Fruit fly (Drosophila melanogaster) whole organism, prepupa: Measurements from ENCODE around the gene bnk.

Experiments used
- Blimp-1 ChIP-seq: fragments of 200-800 bp; sonication (Bioruptor generic); optimal IDR thresholded peaks from 3 replicates; lab custom pipeline; 2017; ENCODE audit warnings: missing biosample characterization, missing genetic modification characterization, mild to moderate bottlenecking, moderate library complexity, missing genetic modification reagents
- CG10631 ChIP-seq: fragments of 200-800 bp; sonication (Bioruptor generic); optimal IDR thresholded peaks from 2 replicates; lab custom pipeline; 2016; ENCODE audit warnings: missing biosample characterization, missing genetic modification characterization
- CG16779 ChIP-seq: fragments of 200-800 bp; sonication (Bioruptor generic); optimal IDR thresholded peaks from 3 replicates; lab custom pipeline; 2017; ENCODE audit warnings: missing biosample characterization, mild to moderate bottlenecking, missing genetic modification characterization
- CG34406 ChIP-seq: fragments of 200-800 bp; sonication (Bioruptor generic); optimal IDR thresholded peaks from 3 replicates; lab custom pipeline; 2016; ENCODE audit warnings: missing biosample characterization, missing genetic modification characterization
- CG6854 ChIP-seq: fragments of 200-800 bp; sonication (Bioruptor generic); optimal IDR thresholded peaks from 2 replicates; lab custom pipeline; 2017; ENCODE audit warnings: missing biosample characterization, mild to moderate bottlenecking, missing genetic modification characterization
- Gug ChIP-seq: fragments of 200-800 bp; sonication (Bioruptor generic); IDR thresholded peaks from 2 replicates; pipeline ENCODE4 v1.3.6; 2022; ENCODE audit warnings: missing biosample characterization, missing genetic modification characterization
- dsx ChIP-seq: fragments of 200-800 bp; optimal IDR thresholded peaks from 3 replicates; lab custom pipeline; 2019; ENCODE audit warnings: missing biosample characterization, mild to moderate bottlenecking, missing genetic modification characterization, moderate library complexity; ENCODE audit not compliant: poor library complexity, severe bottlenecking
- eg ChIP-seq: fragments of 200-800 bp; sonication (Bioruptor generic); IDR thresholded peaks from 3 replicates; pipeline ENCODE4 v1.3.6; 2022; ENCODE audit warnings: missing biosample characterization, missing genetic modification characterization
- fd59A ChIP-seq: fragments of 200-800 bp; sonication (Bioruptor generic); optimal IDR thresholded peaks from 2 replicates; lab custom pipeline; 2017; ENCODE audit warnings: missing biosample characterization, mild to moderate bottlenecking, missing genetic modification characterization, missing genetic modification reagents
- net ChIP-seq: fragments of 200-800 bp; sonication (Bioruptor generic); optimal IDR thresholded peaks from 3 replicates; lab custom pipeline; 2016; ENCODE audit warnings: missing biosample characterization, missing genetic modification characterization
- pdm3 ChIP-seq: fragments of 200-800 bp; sonication (Bioruptor generic); optimal IDR thresholded peaks from 3 replicates; lab custom pipeline; 2016; ENCODE audit warnings: missing biosample characterization, missing genetic modification characterization
- vri ChIP-seq: fragments of 200-800 bp; sonication (Bioruptor generic); optimal IDR thresholded peaks from 3 replicates; lab custom pipeline; 2016; ENCODE audit warnings: missing biosample characterization, mild to moderate bottlenecking, missing genetic modification characterization

- TF ChIP-seq CG6854: no peak
- TF ChIP-seq net (GFP tag; lab: Kevin White, UChicago): no peak
- no peak for TF ChIP-seq CG34406 (GFP tag; lab: Kevin White, UChicago)
- no peak for TF ChIP-seq Blimp-1 (GFP tag; lab: Kevin White, UChicago)
- TF ChIP-seq Gug (GFP tag; lab: Robert Waterston, UW): no peak
- TF ChIP-seq fd59A (GFP tag; lab: Kevin White, UChicago): no peak
- no peak for TF ChIP-seq CG10631 (GFP tag; lab: Kevin White, UChicago)
- TF ChIP-seq pdm3: no peak
- TF ChIP-seq dsx: no peak
- TF ChIP-seq vri (GFP tag; lab: Kevin White, UChicago): no peak
- no peak for TF ChIP-seq CG16779
- no peak for TF ChIP-seq eg
Observed at dm6 chr3R:31168429-31168828, 24.7 kb upstream of the bnk start.
